Worm (Caenorhabditis elegans) whole organism, young adult: Measurements from ENCODE around the gene srh-39.

Experiments used
- die-1 ChIP-seq: sonication (generic microtip); optimal IDR thresholded peaks from 2 replicates; lab custom pipeline; 2016; ENCODE audit warnings: missing genotype, mild to moderate bottlenecking, missing genetic modification characterization, missing compliant biosample characterization
- let-526 ChIP-seq: fragments of 200-800 bp; sonication (Bioruptor generic); IDR thresholded peaks from 2 replicates; pipeline ENCODE4 v1.3.6; 2022; ENCODE audit warnings: missing genetic modification reagents, missing genetic modification characterization, missing compliant biosample characterization

- TF ChIP-seq let-526 (no peak), die-1 (no peak)
These were observed 11.9 kb downstream of the srh-39 start, which contains the start of gene trx-1 for ce11 chrII:7753500-7753899.
